Fruit fly (Drosophila melanogaster): ENCODE results near the gene CG7362.

dm6 chr3R:14785335-14785734 is 31.1 kb upstream of the CG7362 start:
- TF ChIP-seq dl (GFP tag; optimal IDR thresholded peaks at IDR 0.05; ENCODE audit: insufficient read depth in 1 of 2, partially characterized antibody in 2 of 2) (no peak), CrebA (GFP tag; optimal IDR thresholded peaks at IDR 0.05; ENCODE audit: borderline replicate concordance) (no peak), Vsx2 (GFP tag; optimal IDR thresholded peaks at IDR 0.05; ENCODE audit: partially characterized antibody) (no peak), lola (GFP tag; optimal IDR thresholded peaks at IDR 0.05) (no peak), Myc (optimal IDR thresholded peaks at IDR 0.05) (no peak)

Data from whole organism, wandering third instar larva.